Worm (Caenorhabditis elegans): ENCODE data around the gene col-117.

The col-117 gene

DNA sequence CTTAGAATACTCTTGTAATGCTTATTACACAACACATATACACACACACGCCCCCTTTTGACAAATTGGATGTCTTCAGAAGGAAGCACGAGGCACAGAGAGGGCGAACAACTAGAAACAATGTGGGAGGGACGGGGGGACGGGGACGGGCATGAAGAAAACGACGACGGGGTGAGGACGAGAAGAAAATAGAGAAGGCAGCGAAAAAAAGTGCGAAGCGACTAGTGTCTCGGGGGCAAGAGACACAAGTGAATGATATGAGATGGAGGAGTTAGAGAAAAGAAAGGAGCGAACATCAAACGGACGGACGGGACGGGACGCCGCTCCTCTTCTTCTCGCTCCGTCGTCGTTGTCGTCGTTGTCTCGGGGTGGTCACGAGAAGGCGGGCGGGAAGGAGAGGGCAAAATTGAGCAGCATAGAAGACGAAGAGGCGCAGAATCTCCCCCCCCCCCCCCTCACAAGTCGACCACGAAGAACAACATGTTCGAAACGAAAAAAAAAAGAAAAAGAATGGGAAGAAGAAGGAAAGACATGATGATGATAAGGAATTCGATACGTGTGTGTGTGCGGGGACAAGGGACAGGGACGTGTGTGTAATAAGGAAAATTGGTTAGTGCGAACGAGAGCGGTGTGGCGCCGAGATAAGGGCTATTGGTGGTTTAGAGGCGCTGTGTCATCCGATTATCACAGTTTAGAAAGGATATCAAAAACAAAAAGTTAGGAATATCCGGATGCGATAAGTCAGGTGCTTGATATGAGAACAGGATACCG, 28.9 kb downstream of the col-117 start (continued):
- no peak for TF ChIP-seq ama-1 (optimal IDR thresholded peaks at IDR 0.05)
- TF ChIP-seq ama-1 (GFP tag; optimal IDR thresholded peaks at IDR 0.05) = no peak
- TF ChIP-seq F23B12.7 (tag; optimal IDR thresholded peaks at IDR 0.05; ENCODE audit: insufficient read depth) = peak; percentile 12
- TF ChIP-seq pha-4 (tag; optimal IDR thresholded peaks at IDR 0.05) = no peak
- TF ChIP-seq lsy-27 (tag; optimal IDR thresholded peaks at IDR 0.05; ENCODE audit: borderline replicate concordance, insufficient read depth) = no peak
- peak; percentile 83 for TF ChIP-seq repo-1 (tag; optimal IDR thresholded peaks at IDR 0.05)
- no peak for TF ChIP-seq mxl-1 (tag; optimal IDR thresholded peaks at IDR 0.05)
- no peak for TF ChIP-seq hlh-26 (GFP tag; conservative IDR thresholded peaks at IDR 0.05)
- no peak for TF ChIP-seq attf-6 (GFP tag; IDR thresholded peaks at IDR 0.05)
- TF ChIP-seq Y53F4B.3 (GFP tag; IDR thresholded peaks at IDR 0.05) = no peak
- peak; percentile 19 for TF ChIP-seq ztf-3 (GFP tag; optimal IDR thresholded peaks at IDR 0.05)
- TF ChIP-seq C17E4.6 (GFP tag; IDR thresholded peaks at IDR 0.05) = no peak
- peak; percentile 92 for TF ChIP-seq atf-7 (tag; optimal IDR thresholded peaks at IDR 0.05)
- TF ChIP-seq ztf-22 (GFP tag; optimal IDR thresholded peaks at IDR 0.05) = peak; percentile 92
- no peak for TF ChIP-seq snpc-1.3 (tag; optimal IDR thresholded peaks at IDR 0.05; ENCODE audit: insufficient read depth)

DNA sequence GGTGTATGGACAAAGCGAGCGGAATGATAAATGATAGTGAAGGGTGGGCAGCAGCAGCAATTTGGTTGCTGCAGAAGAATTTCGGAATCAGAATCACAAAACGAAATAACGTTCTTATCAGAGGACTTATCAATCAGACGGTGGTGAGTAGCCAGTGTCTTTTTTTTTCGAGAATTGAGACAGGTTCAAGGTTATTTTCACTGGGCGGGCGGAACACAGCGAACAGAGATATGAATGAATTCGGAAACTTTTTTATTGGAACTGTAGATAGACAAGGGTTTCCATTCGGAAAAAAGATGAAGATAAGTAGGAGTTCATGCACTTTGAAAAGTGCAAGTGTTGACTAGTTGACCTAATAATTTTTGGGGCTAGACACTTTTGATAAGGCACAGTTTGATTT, 30.8 kb downstream of the col-117 start:
- TF ChIP-seq nhr-80 (tag; optimal IDR thresholded peaks at IDR 0.05) = peak; percentile 94
- no peak for TF ChIP-seq ets-4 (GFP tag; optimal IDR thresholded peaks at IDR 0.05)
- TF ChIP-seq zim-3 (tag; optimal IDR thresholded peaks at IDR 0.05) = no peak
- peak; percentile 41 for TF ChIP-seq ztf-26 (tag; optimal IDR thresholded peaks at IDR 0.05)
- no peak for TF ChIP-seq lir-1 (GFP tag; conservative IDR thresholded peaks at IDR 0.05)
- TF ChIP-seq lin-40 (tag; optimal IDR thresholded peaks at IDR 0.05) = peak; percentile 17
- no peak for TF ChIP-seq lsy-27 (tag; optimal IDR thresholded peaks at IDR 0.05; ENCODE audit: borderline replicate concordance, insufficient read depth)
- no peak for TF ChIP-seq T07F8.4 (tag; optimal IDR thresholded peaks at IDR 0.05)
- TF ChIP-seq unc-62 (GFP tag; optimal IDR thresholded peaks at IDR 0.05) = no peak
- TF ChIP-seq dox-1 (GFP tag; IDR thresholded peaks at IDR 0.05) = 0 out of 2 replicates have a peak, but pooled peaks have one; percentile 21

DNA sequence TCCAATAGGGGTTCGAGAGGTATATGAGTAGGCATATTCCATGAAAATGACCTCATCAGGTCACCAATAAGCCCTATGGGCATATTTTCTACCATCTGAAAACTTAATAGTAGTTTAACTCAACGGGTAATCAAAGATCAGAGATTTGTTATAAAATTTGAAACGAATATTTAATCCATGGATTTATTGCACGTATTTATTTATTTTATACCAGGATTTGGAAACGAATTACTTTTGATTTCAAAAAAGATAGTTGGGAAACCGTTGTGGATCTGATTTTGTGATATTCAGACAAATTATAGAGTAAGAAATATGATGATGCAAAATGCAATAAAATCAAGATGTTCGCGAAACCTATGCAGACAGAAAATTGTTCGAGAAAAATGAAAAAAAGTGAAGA, 31.2 kb downstream of the col-117 start, which contains the start of gene C33D9.3:
TSS of gene C33D9.3 (minus strand) at position 101 of the 400 bp plus-strand sequence.
- no peak for TF ChIP-seq ceh-100 (GFP tag; IDR thresholded peaks at IDR 0.05)
- no peak for TF ChIP-seq cebp-2 (GFP tag; IDR thresholded peaks at IDR 0.05)
- TF ChIP-seq F49E8.2 (tag; optimal IDR thresholded peaks at IDR 0.05; ENCODE audit: insufficient read depth) = no peak
- no peak for TF ChIP-seq dpff-1 (tag; optimal IDR thresholded peaks at IDR 0.05)
- TF ChIP-seq repo-1 (tag; optimal IDR thresholded peaks at IDR 0.05) = no peak
- TF ChIP-seq hlh-26 (GFP tag; conservative IDR thresholded peaks at IDR 0.05) = no peak
- no peak for TF ChIP-seq B0336.3 (GFP tag; IDR thresholded peaks at IDR 0.05)
- TF ChIP-seq ztf-28 (GFP tag; IDR thresholded peaks at IDR 0.05) = no peak
- TF ChIP-seq lir-1 (GFP tag; conservative IDR thresholded peaks at IDR 0.05) = no peak
- no peak for TF ChIP-seq K12H6.12 (tag; optimal IDR thresholded peaks at IDR 0.05)
- TF ChIP-seq nhr-80 (tag; optimal IDR thresholded peaks at IDR 0.05) = no peak
- no peak for TF ChIP-seq attf-5 (GFP tag; optimal IDR thresholded peaks at IDR 0.05)
- TF ChIP-seq ZK185.1 (tag; optimal IDR thresholded peaks at IDR 0.05; ENCODE audit: poor library complexity, severe bottlenecking) = no peak
- no peak for TF ChIP-seq athp-1 (tag; optimal IDR thresholded peaks at IDR 0.05)
- TF ChIP-seq nhr-120 (GFP tag; IDR thresholded peaks at IDR 0.05) = no peak
- TF ChIP-seq him-1 (tag; optimal IDR thresholded peaks at IDR 0.05) = no peak
- TF ChIP-seq nfyb-1 (GFP tag; IDR thresholded peaks at IDR 0.05) = no peak
- no peak for TF ChIP-seq tbp1 (GFP tag; optimal IDR thresholded peaks at IDR 0.05)
- no peak for TF ChIP-seq lin-40 (tag; optimal IDR thresholded peaks at IDR 0.05)
